Worm (Caenorhabditis elegans): Measurements from ENCODE around the gene C35D10.10.

Gene C35D10.10

ce11 chrIII:4883429-4883828 lies 21.8 kb upstream of the C35D10.10 start, which contains the start of gene clec-5:
clec-5 (minus strand) TSS chrIII:4883606.
- no peak for TF ChIP-seq duxl-1 (tag; optimal IDR thresholded peaks at IDR 0.05; ENCODE audit: poor library complexity)
- TF ChIP-seq dve-1 (tag; optimal IDR thresholded peaks at IDR 0.05; ENCODE audit: insufficient read depth), result peak; percentile 13
- TF ChIP-seq mep-1 (tag; optimal IDR thresholded peaks at IDR 0.05), result no peak
- TF ChIP-seq dpl-1 (GFP tag; optimal IDR thresholded peaks at IDR 0.05), result no peak
- no peak for TF ChIP-seq dmd-8 (GFP tag; IDR thresholded peaks at IDR 0.05)
- TF ChIP-seq arid-1 (GFP tag; conservative IDR thresholded peaks at IDR 0.05), result no peak
- no peak for TF ChIP-seq nhr-42 (GFP tag; IDR thresholded peaks at IDR 0.05)
- TF ChIP-seq pqm-1 (tag; optimal IDR thresholded peaks at IDR 0.05), result peak; percentile 56
- no peak for TF ChIP-seq daf-16 (GFP tag; optimal IDR thresholded peaks at IDR 0.05)
- peak; percentile 17 for TF ChIP-seq daf-16 (tag; optimal IDR thresholded peaks at IDR 0.05)
- no peak for TF ChIP-seq sdz-12 (GFP tag; optimal IDR thresholded peaks at IDR 0.05)
- TF ChIP-seq snpc-4 (tag; optimal IDR thresholded peaks at IDR 0.05), result no peak
- TF ChIP-seq mxl-3 (GFP tag; optimal IDR thresholded peaks at IDR 0.05), result no peak

- TF ChIP-seq lim-7 (GFP tag; IDR thresholded peaks at IDR 0.05) (no peak), nhr-42 (GFP tag; IDR thresholded peaks at IDR 0.05) (no peak), pqm-1 (tag; optimal IDR thresholded peaks at IDR 0.05) (peak; percentile 38), ZK337.2 (GFP tag; IDR thresholded peaks at IDR 0.05) (no peak), dmd-6 (GFP tag; IDR thresholded peaks at IDR 0.05) (0 out of 2 replicates have a peak, but pooled peaks have one; percentile 17), unc-62 (GFP tag; optimal IDR thresholded peaks at IDR 0.05 in 1 of 2) (no peak), unc-62 (tag; optimal IDR thresholded peaks at IDR 0.05) (no peak), nhr-28 (tag; optimal IDR thresholded peaks at IDR 0.05) (peak; percentile 11), unc-130 (GFP tag; optimal IDR thresholded peaks at IDR 0.05) (no peak), F44E2.7 (GFP tag; IDR thresholded peaks at IDR 0.05) (no peak), tra-1 (GFP tag; IDR thresholded peaks at IDR 0.05) (no peak), skn-1 (tag; optimal IDR thresholded peaks at IDR 0.05) (no peak), lin-13 (GFP tag; optimal IDR thresholded peaks at IDR 0.05) (no peak), snpc-4 (tag; optimal IDR thresholded peaks at IDR 0.05) (no peak), saeg-2 (GFP tag; IDR thresholded peaks at IDR 0.05) (no peak), daf-16 (GFP tag; optimal IDR thresholded peaks at IDR 0.05) (no peak), daf-16 (tag; optimal IDR thresholded peaks at IDR 0.05) (peak; percentile 22), Y105C5A.15 (GFP tag; IDR thresholded peaks at IDR 0.05) (no peak), hlh-11 (tag; optimal IDR thresholded peaks at IDR 0.05) (peak; percentile 12), nhr-10 (tag; optimal IDR thresholded peaks at IDR 0.05) (no peak)
Measured at ce11 chrIII:4881955-4882354, 20.4 kb upstream of the C35D10.10 start.

- TF ChIP-seq F49E8.2 (tag; optimal IDR thresholded peaks at IDR 0.05; ENCODE audit: borderline replicate concordance), result no peak
- no peak for TF ChIP-seq F26F4.8 (GFP tag; conservative IDR thresholded peaks at IDR 0.05)
- TF ChIP-seq ceh-28 (tag; optimal IDR thresholded peaks at IDR 0.05), result peak; percentile 38
- no peak for TF ChIP-seq snpc-4 (tag; optimal IDR thresholded peaks at IDR 0.05)
- TF ChIP-seq daf-16 (GFP tag; optimal IDR thresholded peaks at IDR 0.05), result no peak
- no peak for TF ChIP-seq daf-16 (tag; optimal IDR thresholded peaks at IDR 0.05)
- no peak for TF ChIP-seq lin-39 (tag; optimal IDR thresholded peaks at IDR 0.05)
- no peak for TF ChIP-seq hlh-30 (tag; optimal IDR thresholded peaks at IDR 0.05; ENCODE audit: insufficient read depth)
- no peak for TF ChIP-seq madf-9 (GFP tag; conservative IDR thresholded peaks at IDR 0.05)
- TF ChIP-seq lin-38 (GFP tag; IDR thresholded peaks at IDR 0.05), result peak; percentile 62
- TF ChIP-seq Y48G9A.11 (GFP tag; IDR thresholded peaks at IDR 0.05), result no peak
- no peak for TF ChIP-seq jun-1 (tag; optimal IDR thresholded peaks at IDR 0.05)
- TF ChIP-seq unc-130 (GFP tag; optimal IDR thresholded peaks at IDR 0.05), result no peak
- TF ChIP-seq nhr-25 (tag; optimal IDR thresholded peaks at IDR 0.05; ENCODE audit: borderline replicate concordance, insufficient read depth), result no peak
- no peak for TF ChIP-seq unc-62 (GFP tag; optimal IDR thresholded peaks at IDR 0.05 in 1 of 2)
- no peak for TF ChIP-seq unc-62 (tag; optimal IDR thresholded peaks at IDR 0.05)
Measured at ce11 chrIII:4879445-4879844, 17.9 kb upstream of the C35D10.10 start, which contains the start of gene C35D10.1. C35D10.1 (plus strand) TSS chrIII:4879745.

All from whole organism, L4 larva.